Fruit fly (Drosophila melanogaster) whole organism, pupa: ENCODE measurements around the gene CG31211.
A peak's percentile ranks its signal among the peaks of the same experiment; 100 is the strongest.

Experiments
- CG10348 ChIP-seq: fragments of 200-800 bp; sonication (Bioruptor generic); IDR thresholded peaks from 2 replicates; pipeline ENCODE4 v1.3.6; 2022; ENCODE audit warnings: missing biosample characterization, missing genetic modification characterization
- CG12605 ChIP-seq: fragments of 200-800 bp; sonication (Bioruptor generic); IDR thresholded peaks from 2 replicates; pipeline ENCODE4 v1.3.6; 2022; ENCODE audit warnings: missing biosample characterization, missing genetic modification characterization
- CG13204 ChIP-seq: fragments of 200-800 bp; sonication (Bioruptor generic); optimal IDR thresholded peaks from 2 replicates; lab custom pipeline; 2018; ENCODE audit warnings: missing biosample characterization, mild to moderate bottlenecking, missing genetic modification characterization, moderate library complexity
- CG14655 ChIP-seq: fragments of 200-800 bp; sonication (Bioruptor generic); optimal IDR thresholded peaks from 3 replicates; lab custom pipeline; 2017; ENCODE audit warnings: mild to moderate bottlenecking, missing biosample characterization, missing genetic modification reagents, missing genetic modification characterization
- CG15710 ChIP-seq: fragments of 200-800 bp; sonication (Bioruptor generic); optimal IDR thresholded peaks from 2 replicates; lab custom pipeline; 2018; ENCODE audit warnings: missing biosample characterization, mild to moderate bottlenecking, missing genetic modification characterization, moderate library complexity
- CG17806 ChIP-seq: fragments of 200-800 bp; sonication (Bioruptor generic); optimal IDR thresholded peaks from 2 replicates; lab custom pipeline; 2018; ENCODE audit warnings: missing biosample characterization, mild to moderate bottlenecking, missing genetic modification characterization, moderate library complexity
- CG32121 ChIP-seq: fragments of 200-800 bp; sonication (Bioruptor generic); IDR thresholded peaks from 2 replicates; pipeline ENCODE4 v1.3.6; 2022; ENCODE audit warnings: missing biosample characterization, missing genetic modification characterization
- CG34367 ChIP-seq: fragments of 200-800 bp; sonication (Bioruptor generic); optimal IDR thresholded peaks from 2 replicates; lab custom pipeline; 2018; ENCODE audit warnings: missing biosample characterization, mild to moderate bottlenecking, missing genetic modification characterization
- CG4496 ChIP-seq: fragments of 200-800 bp; sonication (Bioruptor generic); IDR thresholded peaks from 3 replicates; pipeline ENCODE4 v1.3.6; 2022; ENCODE audit warnings: missing biosample characterization, missing genetic modification characterization
- CG8159 ChIP-seq: fragments of 200-800 bp; sonication (Bioruptor generic); optimal IDR thresholded peaks from 3 replicates; lab custom pipeline; 2018; ENCODE audit warnings: missing biosample characterization, mild to moderate bottlenecking, missing genetic modification characterization, moderate library complexity
- CG8301 ChIP-seq: fragments of 200-800 bp; sonication (Bioruptor generic); optimal IDR thresholded peaks from 2 replicates; lab custom pipeline; 2018; ENCODE audit warnings: missing biosample characterization, mild to moderate bottlenecking, missing genetic modification characterization
- D1 ChIP-seq: fragments of 200-800 bp; sonication (Bioruptor generic); optimal IDR thresholded peaks from 2 replicates; lab custom pipeline; 2018; ENCODE audit warnings: missing biosample characterization, mild to moderate bottlenecking, missing genetic modification characterization, moderate library complexity
- EcR ChIP-seq: fragments of 200-800 bp; sonication (Bioruptor generic); optimal IDR thresholded peaks from 3 replicates; lab custom pipeline; 2019; ENCODE audit warnings: missing biosample characterization, missing genetic modification characterization, mild to moderate bottlenecking, moderate library complexity, missing genetic modification reagents
- Ets98B ChIP-seq: fragments of 200-800 bp; sonication (Bioruptor generic); IDR thresholded peaks from 2 replicates; pipeline ENCODE4 v1.3.6; 2022; ENCODE audit warnings: missing biosample characterization, missing genetic modification characterization
- Pif1A ChIP-seq: fragments of 200-800 bp; sonication (Bioruptor generic); optimal IDR thresholded peaks from 3 replicates; lab custom pipeline; 2016; ENCODE audit warnings: missing biosample characterization, missing genetic modification characterization
- Pif1B ChIP-seq: fragments of 200-800 bp; sonication (Bioruptor generic); optimal IDR thresholded peaks from 3 replicates; lab custom pipeline; 2016; ENCODE audit warnings: missing biosample characterization, missing genetic modification characterization
- Snoo ChIP-seq: fragments of 200-800 bp; sonication (Bioruptor generic); optimal IDR thresholded peaks from 3 replicates; lab custom pipeline; 2017; ENCODE audit warnings: missing biosample characterization, mild to moderate bottlenecking, missing genetic modification characterization, inconsistent platforms
- fd96Ca ChIP-seq: fragments of 200-800 bp; sonication (Bioruptor generic); IDR thresholded peaks from 3 replicates; pipeline ENCODE4 v1.3.6; 2022; ENCODE audit warnings: missing biosample characterization, missing genetic modification characterization
- gl ChIP-seq: fragments of 200-800 bp; sonication (Bioruptor generic); optimal IDR thresholded peaks from 2 replicates; lab custom pipeline; 2018; ENCODE audit warnings: missing biosample characterization, mild to moderate bottlenecking, missing genetic modification characterization
- rn ChIP-seq: fragments of 200-800 bp; sonication (Bioruptor generic); IDR thresholded peaks from 2 replicates; pipeline ENCODE4 v1.3.6; 2022; ENCODE audit warnings: missing biosample characterization, missing genetic modification characterization

Gene CG31211

dm6 chr3R:11992934-11993670, 43.6 kb downstream of the CG31211 start, which contains the start of gene mfas:
Gene mfas, minus strand, starts transcription at chr3R:11993315.
- TF ChIP-seq CG4496 (0 out of 3 replicates have a peak, but pooled peaks have one; percentile 38), EcR (peak; percentile 58), CG13204 (GFP tag; lab: Kevin White, UChicago) (peak; percentile 21), D1 (no peak), Pif1A (GFP tag; lab: Kevin White, UChicago) (peak; percentile 37), CG8301 (tag; lab: Kevin White, UChicago) (no peak), gl (tag; lab: Kevin White, UChicago) (no peak), CG12605 (GFP tag; lab: Robert Waterston, UW) (0 out of 2 replicates have a peak, but pooled peaks have one; percentile 9), CG15710 (no peak), CG34367 (tag; lab: Kevin White, UChicago) (no peak), Ets98B (GFP tag; lab: Robert Waterston, UW) (no peak; the same call in 1 of the 2 replicates), CG32121 (no peak), rn (no peak), CG8159 (tag; lab: Kevin White, UChicago) (no peak), CG10348 (no peak), Pif1B (GFP tag; lab: Kevin White, UChicago) (peak; percentile 51), CG17806 (tag; lab: Kevin White, UChicago) (no peak), CG14655 (GFP tag; lab: Kevin White, UChicago) (no peak), Snoo (tag; lab: Kevin White, UChicago) (peak; percentile 3)

dm6 chr3R:11998130-11998529, 48.6 kb downstream of the CG31211 start:
- no peak for TF ChIP-seq CG8159 (tag; lab: Kevin White, UChicago)

- TF ChIP-seq CG8159 (tag; lab: Kevin White, UChicago): no peak
- TF ChIP-seq CG12605 (GFP tag; lab: Robert Waterston, UW): 0 out of 2 replicates have a peak, but pooled peaks have one; percentile 26
- TF ChIP-seq Pif1B (GFP tag; lab: Kevin White, UChicago): no peak
- TF ChIP-seq CG8301 (tag; lab: Kevin White, UChicago): no peak
- no peak for TF ChIP-seq CG14655 (GFP tag; lab: Kevin White, UChicago)
- no peak for TF ChIP-seq CG34367 (tag; lab: Kevin White, UChicago)
- TF ChIP-seq fd96Ca: no peak
- no peak for TF ChIP-seq Ets98B (GFP tag; lab: Robert Waterston, UW)
- TF ChIP-seq CG15710: no peak
Observed at dm6 chr3R:11999074-11999473, 49.6 kb downstream of the CG31211 start, which contains the start of gene Ect3. Gene Ect3, plus strand, starts transcription at chr3R:11999278.
